Fruit fly (Drosophila melanogaster): ENCODE data around the gene BG642312.

BG642312 gene

dm6 chr3L:6217806-6218205 is 15.4 kb downstream of the BG642312 start, which contains the start of gene LanA (continued):
- TF ChIP-seq MBD-R2 (GFP tag; IDR thresholded peaks at IDR 0.05) (no peak), Dp (GFP tag; optimal IDR thresholded peaks at IDR 0.05) (no peak), CG17328 (GFP tag; IDR thresholded peaks at IDR 0.05) (peak; percentile 16; the same call in 1 of the 2 replicates), trh (GFP tag; optimal IDR thresholded peaks at IDR 0.05) (no peak), Atf6 (GFP tag; IDR thresholded peaks at IDR 0.05) (peak; percentile 44; the same call in 1 of the 2 replicates), CG31441 (GFP tag; IDR thresholded peaks at IDR 0.05) (no peak), Mrtf (GFP tag; IDR thresholded peaks at IDR 0.05) (no peak), dimm (GFP tag; IDR thresholded peaks at IDR 0.05) (no peak), inv (GFP tag; IDR thresholded peaks at IDR 0.05; ENCODE audit: partially characterized antibody) (no peak), pfk (GFP tag; optimal IDR thresholded peaks at IDR 0.05) (peak; percentile 76), Dad (GFP tag; optimal IDR thresholded peaks at IDR 0.05) (no peak), croc (GFP tag; conservative IDR thresholded peaks at IDR 0.05) (no peak), lov (optimal IDR thresholded peaks at IDR 0.05) (no peak), lov (GFP tag; IDR thresholded peaks at IDR 0.05) (no peak), sob (GFP tag; IDR thresholded peaks at IDR 0.05) (peak; percentile 46; the same call in 1 of the 2 replicates), CG12104 (GFP tag; optimal IDR thresholded peaks at IDR 0.05) (no peak), zfh2 (GFP tag; optimal IDR thresholded peaks at IDR 0.05) (no peak), bsh (GFP tag; optimal IDR thresholded peaks at IDR 0.05) (no peak), CG13296 (GFP tag; optimal IDR thresholded peaks at IDR 0.05) (no peak), fd64A (GFP tag; optimal IDR thresholded peaks at IDR 0.05) (peak; percentile 21), CG18476 (GFP tag; optimal IDR thresholded peaks at IDR 0.05) (no peak), org-1 (GFP tag; optimal IDR thresholded peaks at IDR 0.05) (no peak), CG8944 (GFP tag; optimal IDR thresholded peaks at IDR 0.05) (no peak), MTF-1 (GFP tag; optimal IDR thresholded peaks at IDR 0.05; ENCODE audit: borderline replicate concordance) (peak; percentile 59), CG11456 (GFP tag; IDR thresholded peaks at IDR 0.05) (no peak), danr (GFP tag; IDR thresholded peaks at IDR 0.05) (no peak), lilli (GFP tag; optimal IDR thresholded peaks at IDR 0.05) (no peak), CG32532 (GFP tag; IDR thresholded peaks at IDR 0.05) (peak; percentile 27; the same call in 1 of the 2 replicates), CG11723 (GFP tag; optimal IDR thresholded peaks at IDR 0.05) (no peak), Side (GFP tag; optimal IDR thresholded peaks at IDR 0.05) (no peak), CG34376 (GFP tag; optimal IDR thresholded peaks at IDR 0.05) (peak; percentile 61), knrl (GFP tag; IDR thresholded peaks at IDR 0.05; ENCODE audit: partially characterized antibody) (no peak), ttk (GFP tag; IDR thresholded peaks at IDR 0.05) (no peak), CG15696 (tag; optimal IDR thresholded peaks at IDR 0.05) (peak; percentile 9), dysf (GFP tag; IDR thresholded peaks at IDR 0.05) (no peak), abd-A (tag; optimal IDR thresholded peaks at IDR 0.05) (no peak), mirr (GFP tag; optimal IDR thresholded peaks at IDR 0.05) (peak; percentile 2), hth (optimal IDR thresholded peaks at IDR 0.05) (no peak), sim (GFP tag; IDR thresholded peaks at IDR 0.05) (no peak), sisA (GFP tag; IDR thresholded peaks at IDR 0.05) (no peak), CG10147 (GFP tag; optimal IDR thresholded peaks at IDR 0.05) (no peak), zf30C (GFP tag; optimal IDR thresholded peaks at IDR 0.05) (no peak), E2f1 (GFP tag; IDR thresholded peaks at IDR 0.05) (peak; percentile 46), CG6683 (GFP tag; optimal IDR thresholded peaks at IDR 0.05) (no peak), CG9817 (tag; optimal IDR thresholded peaks at IDR 0.05) (no peak), HLH54F (GFP tag; optimal IDR thresholded peaks at IDR 0.05) (no peak), Atf3 (GFP tag; optimal IDR thresholded peaks at IDR 0.05) (no peak), Gug (GFP tag; IDR thresholded peaks at IDR 0.05) (no peak), CG1529 (GFP tag; optimal IDR thresholded peaks at IDR 0.05) (no peak), CG7745 (tag; optimal IDR thresholded peaks at IDR 0.05) (peak; percentile 34), Lpt (GFP tag; optimal IDR thresholded peaks at IDR 0.05) (no peak), Blimp-1 (GFP tag; optimal IDR thresholded peaks at IDR 0.05) (peak; percentile 65), CG15269 (tag; optimal IDR thresholded peaks at IDR 0.05) (no peak)
